Fruit fly (Drosophila melanogaster) whole organism, wandering third instar larva: Measurements from ENCODE around the gene Ac3.
A peak's percentile ranks its signal among the peaks of the same experiment; 100 is the strongest.

ENCODE experiments used
- Abd-B ChIP-seq: fragments of >200 bp; optimal IDR thresholded peaks from 2 replicates; lab custom pipeline; 2017; ENCODE audit warnings: missing biosample characterization, missing genetic modification characterization
- CG32264 ChIP-seq: fragments of 200-800 bp; sonication (Bioruptor generic); optimal IDR thresholded peaks from 2 replicates; lab custom pipeline; 2016; ENCODE audit warnings: missing biosample characterization, missing genetic modification characterization
- Dfd ChIP-seq: fragments of >200 bp; optimal IDR thresholded peaks from 2 replicates; lab custom pipeline; 2017; ENCODE audit warnings: missing biosample characterization, missing genetic modification characterization
- Dif ChIP-seq: fragments of 200-275, 200-300 bp; sonication (Bioruptor generic); optimal IDR thresholded peaks from 2 replicates; lab custom pipeline; 2018; ENCODE audit warnings: missing biosample characterization, missing genetic modification characterization; ENCODE audit not compliant: partially characterized antibody
- GATAd ChIP-seq: sonication (Bioruptor generic); optimal IDR thresholded peaks from 2 replicates; lab custom pipeline; 2016; ENCODE audit warnings: missing biosample characterization, missing genetic modification characterization
- HLH106 ChIP-seq: fragments of 200-800 bp; optimal IDR thresholded peaks from 3 replicates; lab custom pipeline; 2019; ENCODE audit warnings: missing biosample characterization, mild to moderate bottlenecking, missing genetic modification characterization, moderate library complexity
- Hr78 ChIP-seq: fragments of >200 bp; optimal IDR thresholded peaks from 2 replicates; lab custom pipeline; 2017; ENCODE audit warnings: missing biosample characterization, missing genetic modification characterization
- Jra ChIP-seq: sonication (Bioruptor generic); optimal IDR thresholded peaks from 2 replicates; lab custom pipeline; 2016; ENCODE audit warnings: missing biosample characterization, missing genetic modification characterization
- Mio ChIP-seq: sonication (Bioruptor generic); optimal IDR thresholded peaks from 2 replicates; lab custom pipeline; 2016; ENCODE audit warnings: missing biosample characterization, missing genetic modification characterization
- Myc ChIP-seq: fragments of >200 bp; optimal IDR thresholded peaks from 2 replicates; lab custom pipeline; 2017
- N ChIP-seq: fragments of >200 bp; optimal IDR thresholded peaks from 2 replicates; lab custom pipeline; 2018; ENCODE audit warnings: missing biosample characterization, missing external identifiers, missing genetic modification characterization
- OdsH ChIP-seq: fragments of 200-800 bp; sonication (Bioruptor generic); optimal IDR thresholded peaks from 2 replicates; lab custom pipeline; 2016; ENCODE audit warnings: missing biosample characterization, mild to moderate bottlenecking, missing genetic modification characterization
- Rel ChIP-seq, 2 experiments: fragments of 200-800 bp; sonication (Bioruptor generic) in 1 of 2; optimal IDR thresholded peaks; 2 replicates in 1 of 2; 3 replicates in 1 of 2; lab custom pipeline; 2016 to 2019; ENCODE audit warnings: mild to moderate bottlenecking in 2 of 2, missing biosample characterization in 2 of 2, missing genetic modification characterization in 2 of 2, moderate library complexity in 1 of 2
- Sp1 ChIP-seq: fragments of 200-800 bp; sonication (Bioruptor generic); optimal IDR thresholded peaks from 3 replicates; lab custom pipeline; 2019; ENCODE audit warnings: missing biosample characterization, mild to moderate bottlenecking, missing genetic modification characterization, moderate library complexity
- Vsx2 ChIP-seq: fragments of 200-300, 225-300 bp; sonication (Bioruptor generic); optimal IDR thresholded peaks from 2 replicates; lab custom pipeline; 2018; ENCODE audit warnings: missing biosample characterization, missing genetic modification characterization; ENCODE audit not compliant: partially characterized antibody
- br ChIP-seq: fragments of 200-800 bp; sonication (Bioruptor generic); optimal IDR thresholded peaks from 2 replicates; lab custom pipeline; 2016; ENCODE audit warnings: missing biosample characterization, missing genetic modification characterization
- brk ChIP-seq: fragments of 200-800 bp; sonication (Bioruptor generic); optimal IDR thresholded peaks from 2 replicates; lab custom pipeline; 2016; ENCODE audit warnings: missing biosample characterization, mild to moderate bottlenecking, missing genetic modification characterization
- dl ChIP-seq, 2 experiments: fragments of 175-275, 200-275 bp in 1 of 2; fragments of 200-275 bp in 1 of 2; sonication (Bioruptor generic); optimal IDR thresholded peaks; lab custom pipeline; 2018; ENCODE audit warnings: mild to moderate bottlenecking in 2 of 2, missing biosample characterization in 2 of 2, missing genetic modification characterization in 2 of 2, moderate library complexity in 2 of 2; ENCODE audit not compliant: partially characterized antibody in 2 of 2, insufficient read depth in 1 of 2
- dmrt93B ChIP-seq: fragments of 200-800 bp; sonication (Bioruptor generic); optimal IDR thresholded peaks from 2 replicates; lab custom pipeline; 2018; ENCODE audit warnings: missing biosample characterization, mild to moderate bottlenecking, missing genetic modification characterization
- dsf ChIP-seq: sonication (Bioruptor generic); optimal IDR thresholded peaks from 2 replicates; lab custom pipeline; 2016; ENCODE audit warnings: missing biosample characterization, missing genetic modification characterization, borderline replicate concordance
- ey ChIP-seq: fragments of 200-800 bp; sonication (Bioruptor generic); optimal IDR thresholded peaks from 2 replicates; lab custom pipeline; 2016; ENCODE audit warnings: missing biosample characterization, missing genetic modification characterization
- fru ChIP-seq: fragments of 200-800 bp; sonication (Bioruptor generic); optimal IDR thresholded peaks from 3 replicates; lab custom pipeline; 2016; ENCODE audit warnings: missing biosample characterization, mild to moderate bottlenecking, missing genetic modification characterization
- h ChIP-seq: fragments of 200-800 bp; sonication (Bioruptor generic); optimal IDR thresholded peaks from 3 replicates; lab custom pipeline; 2016; ENCODE audit warnings: missing biosample characterization, mild to moderate bottlenecking, missing genetic modification characterization
- jim ChIP-seq: fragments of 175-275, 200-325 bp; sonication (Bioruptor generic); optimal IDR thresholded peaks from 2 replicates; lab custom pipeline; 2016; ENCODE audit warnings: missing biosample characterization, mild to moderate bottlenecking, missing genetic modification characterization
- pan ChIP-seq: fragments of >200 bp; optimal IDR thresholded peaks from 2 replicates; lab custom pipeline; 2017
- rgr ChIP-seq: fragments of 200-800 bp; sonication (Bioruptor generic); optimal IDR thresholded peaks from 3 replicates; lab custom pipeline; 2016; ENCODE audit warnings: missing biosample characterization, mild to moderate bottlenecking, missing genetic modification characterization
- sage ChIP-seq: fragments of 200-800 bp; sonication (Bioruptor generic); optimal IDR thresholded peaks from 2 replicates; lab custom pipeline; 2016; ENCODE audit warnings: missing biosample characterization, mild to moderate bottlenecking, missing genetic modification characterization
- sv ChIP-seq: fragments of 200-800 bp; sonication (Bioruptor generic); optimal IDR thresholded peaks from 3 replicates; lab custom pipeline; 2016; ENCODE audit warnings: missing biosample characterization, missing genetic modification characterization
- tai ChIP-seq: sonication (Bioruptor generic); optimal IDR thresholded peaks from 2 replicates; lab custom pipeline; 2016; ENCODE audit warnings: missing biosample characterization, missing genetic modification characterization
- usp ChIP-seq: fragments of >200 bp; optimal IDR thresholded peaks from 2 replicates; lab custom pipeline; 2017; ENCODE audit warnings: missing biosample characterization, missing genetic modification characterization
- woc ChIP-seq: sonication (Bioruptor generic); optimal IDR thresholded peaks from 2 replicates; lab custom pipeline; 2016; ENCODE audit warnings: missing biosample characterization, mild to moderate bottlenecking, missing genetic modification characterization

Ac3 gene

dm6 chr2L:21632032-21632587, at the start of gene Ac3:
Ac3 (plus strand) TSS chr2L:21632587.
- TF ChIP-seq dl (GFP tag; optimal IDR thresholded peaks at IDR 0.05; lab: Kevin White, UChicago; ENCODE audit: insufficient read depth in 1 of 2, partially characterized antibody in 2 of 2) (no peak), Dif (GFP tag; lab: Kevin White, UChicago) (no peak), woc (no peak), HLH106 (tag; lab: Kevin White, UChicago) (no peak), ey (GFP tag; lab: Kevin White, UChicago) (no peak), Vsx2 (GFP tag; lab: Kevin White, UChicago) (no peak), br (GFP tag; lab: Kevin White, UChicago) (no peak), h (no peak), Rel (GFP tag; optimal IDR thresholded peaks at IDR 0.05; lab: Kevin White, UChicago) (no peak), Rel (tag; optimal IDR thresholded peaks at IDR 0.05; lab: Kevin White, UChicago) (no peak), Sp1 (no peak), Abd-B (GFP tag; lab: Kevin White, UChicago) (no peak), N (GFP tag; lab: Kevin White, UChicago) (no peak), Myc (lab: Kevin White, UChicago) (no peak)

dm6 chr2L:21589323-21589722, 43.1 kb upstream of the Ac3 start, which contains the start of gene nompB:
nompB (minus strand) TSS chr2L:21589423.
- TF ChIP-seq Mio (GFP tag; lab: Kevin White, UChicago): no peak
- no peak for TF ChIP-seq fru (GFP tag; lab: Kevin White, UChicago)
- no peak for TF ChIP-seq Jra (GFP tag; lab: Kevin White, UChicago)
- TF ChIP-seq Hr78 (GFP tag; lab: Kevin White, UChicago): no peak
- no peak for TF ChIP-seq sv
- no peak for TF ChIP-seq CG32264
- no peak for TF ChIP-seq dsf
- no peak for TF ChIP-seq dl (GFP tag; optimal IDR thresholded peaks at IDR 0.05; lab: Kevin White, UChicago; ENCODE audit: insufficient read depth in 1 of 2, partially characterized antibody in 2 of 2)
- TF ChIP-seq Dfd (GFP tag; lab: Kevin White, UChicago): no peak
- TF ChIP-seq Myc (lab: Kevin White, UChicago): no peak
- no peak for TF ChIP-seq Rel (GFP tag; optimal IDR thresholded peaks at IDR 0.05; lab: Kevin White, UChicago)
- no peak for TF ChIP-seq Rel (tag; optimal IDR thresholded peaks at IDR 0.05; lab: Kevin White, UChicago)
- TF ChIP-seq usp (GFP tag; lab: Kevin White, UChicago): no peak
- no peak for TF ChIP-seq Abd-B (GFP tag; lab: Kevin White, UChicago)
- no peak for TF ChIP-seq sage (GFP tag; lab: Kevin White, UChicago)
- no peak for TF ChIP-seq br (GFP tag; lab: Kevin White, UChicago)
- TF ChIP-seq Sp1: no peak
- no peak for TF ChIP-seq rgr (GFP tag; lab: Kevin White, UChicago)
- no peak for TF ChIP-seq tai (GFP tag; lab: Kevin White, UChicago)

dm6 chr2L:21617949-21618348, 14.4 kb upstream of the Ac3 start:
- TF ChIP-seq woc: no peak
- TF ChIP-seq GATAd (GFP tag; lab: Kevin White, UChicago): no peak
- TF ChIP-seq rgr (GFP tag; lab: Kevin White, UChicago): no peak
- no peak for TF ChIP-seq Rel (GFP tag; optimal IDR thresholded peaks at IDR 0.05; lab: Kevin White, UChicago)
- TF ChIP-seq Rel (tag; optimal IDR thresholded peaks at IDR 0.05; lab: Kevin White, UChicago): no peak
- TF ChIP-seq dmrt93B (GFP tag; lab: Kevin White, UChicago): no peak
- no peak for TF ChIP-seq Sp1
- TF ChIP-seq OdsH (GFP tag; lab: Kevin White, UChicago): no peak
- TF ChIP-seq br (GFP tag; lab: Kevin White, UChicago): no peak
- no peak for TF ChIP-seq pan (lab: Kevin White, UChicago)
- TF ChIP-seq tai (GFP tag; lab: Kevin White, UChicago): no peak
- TF ChIP-seq brk (GFP tag; lab: Kevin White, UChicago): no peak
- no peak for TF ChIP-seq ey (GFP tag; lab: Kevin White, UChicago)
- no peak for TF ChIP-seq sv
- TF ChIP-seq jim: no peak
- no peak for TF ChIP-seq sage (GFP tag; lab: Kevin White, UChicago)
- no peak for TF ChIP-seq Dif (GFP tag; lab: Kevin White, UChicago)
- TF ChIP-seq fru (GFP tag; lab: Kevin White, UChicago): no peak
- no peak for TF ChIP-seq h
- TF ChIP-seq Mio (GFP tag; lab: Kevin White, UChicago): no peak
- TF ChIP-seq, all 38 proteins: peak for 0

dm6 chr2L:21618738-21619431, 13.5 kb upstream of the Ac3 start:
- TF ChIP-seq Hr78 (GFP tag; lab: Kevin White, UChicago): no peak
- no peak for TF ChIP-seq pan (lab: Kevin White, UChicago)
- no peak for TF ChIP-seq h
- TF ChIP-seq ey (GFP tag; lab: Kevin White, UChicago): no peak
- peak; percentile 59 for TF ChIP-seq Dfd (GFP tag; lab: Kevin White, UChicago)
- TF ChIP-seq tai (GFP tag; lab: Kevin White, UChicago): no peak
